Fruit fly (Drosophila melanogaster): ENCODE data around the gene CG10479.

CG10479 gene

dm6 chr3L:5975785-5976120, at the start of gene CG10479 (continued):
- no peak for TF ChIP-seq fd64A (GFP tag; optimal IDR thresholded peaks at IDR 0.05)
- TF ChIP-seq B-H2 (GFP tag; optimal IDR thresholded peaks at IDR 0.05): no peak
- no peak for TF ChIP-seq Elba2 (GFP tag; optimal IDR thresholded peaks at IDR 0.05)
- TF ChIP-seq YL-1 (GFP tag; optimal IDR thresholded peaks at IDR 0.05): no peak
- 0 out of 3 replicates have a peak, but pooled peaks have one; percentile 5 for TF ChIP-seq zfh1 (GFP tag; IDR thresholded peaks at IDR 0.05)
- TF ChIP-seq Hmr (GFP tag; optimal IDR thresholded peaks at IDR 0.05): no peak
- 0 out of 3 replicates have a peak, but pooled peaks have one; percentile 47 for TF ChIP-seq otp (GFP tag; IDR thresholded peaks at IDR 0.05)
- no peak for TF ChIP-seq CG14860 (GFP tag; IDR thresholded peaks at IDR 0.05; ENCODE audit: partially characterized antibody)
- peak; percentile 94 for TF ChIP-seq CG17385 (GFP tag; optimal IDR thresholded peaks at IDR 0.05)
- peak; percentile 11 for TF ChIP-seq vvl (GFP tag; IDR thresholded peaks at IDR 0.05)
- no peak for TF ChIP-seq CG14014 (GFP tag; IDR thresholded peaks at IDR 0.05)
- no peak for TF ChIP-seq CG12071 (GFP tag; optimal IDR thresholded peaks at IDR 0.05)
- TF ChIP-seq insv (GFP tag; optimal IDR thresholded peaks at IDR 0.05): peak in 1 of 2 experiments; percentile 10
- no peak for TF ChIP-seq CG9437 (GFP tag; optimal IDR thresholded peaks at IDR 0.05)
- no peak for TF ChIP-seq lov (optimal IDR thresholded peaks at IDR 0.05)
- peak; percentile 56; the same call in 1 of the 3 replicates for TF ChIP-seq lov (GFP tag; IDR thresholded peaks at IDR 0.05)
- TF ChIP-seq lilli (GFP tag; optimal IDR thresholded peaks at IDR 0.05): no peak
- no peak for TF ChIP-seq CG6254 (GFP tag; optimal IDR thresholded peaks at IDR 0.05)
- no peak for TF ChIP-seq lola (GFP tag; optimal IDR thresholded peaks at IDR 0.05)
- no peak for TF ChIP-seq Rx (GFP tag; IDR thresholded peaks at IDR 0.05)
- peak; percentile 18 for TF ChIP-seq CG17328 (GFP tag; IDR thresholded peaks at IDR 0.05)
- TF ChIP-seq Deaf1 (tag; optimal IDR thresholded peaks at IDR 0.05): peak; percentile 69
- no peak for TF ChIP-seq CG30431 (GFP tag; optimal IDR thresholded peaks at IDR 0.05)
- no peak for TF ChIP-seq CG34224 (GFP tag; IDR thresholded peaks at IDR 0.05; ENCODE audit: partially characterized antibody)
- no peak for TF ChIP-seq CG6689 (GFP tag; IDR thresholded peaks at IDR 0.05)
- TF ChIP-seq CG14965 (GFP tag; optimal IDR thresholded peaks at IDR 0.05; ENCODE audit: borderline replicate concordance): no peak
- no peak for TF ChIP-seq CG3163 (GFP tag; optimal IDR thresholded peaks at IDR 0.05)

- TF ChIP-seq CG16779 (GFP tag; IDR thresholded peaks at IDR 0.05) (no peak), CG1603 (tag; optimal IDR thresholded peaks at IDR 0.05) (peak; percentile 46), crol (GFP tag; IDR thresholded peaks at IDR 0.05) (no peak), Ets65A (GFP tag) (peak; percentile 64), Ptx1 (GFP tag; IDR thresholded peaks at IDR 0.05) (0 out of 2 replicates have a peak, but pooled peaks have one; percentile 8), CG14710 (tag; optimal IDR thresholded peaks at IDR 0.05) (no peak), row (GFP tag; IDR thresholded peaks at IDR 0.05) (0 out of 3 replicates have a peak, but pooled peaks have one; percentile 10), Rx (GFP tag; IDR thresholded peaks at IDR 0.05) (0 out of 2 replicates have a peak, but pooled peaks have one; percentile 19), CG18262 (tag; optimal IDR thresholded peaks at IDR 0.05) (no peak), dysf (GFP tag; IDR thresholded peaks at IDR 0.05) (0 out of 3 replicates have a peak, but pooled peaks have one; percentile 6), sens (GFP tag) (peak; percentile 43), CG9817 (tag; optimal IDR thresholded peaks at IDR 0.05) (no peak), Bteb2 (GFP tag; optimal IDR thresholded peaks at IDR 0.05) (no peak), CG17829 (tag; optimal IDR thresholded peaks at IDR 0.05) (no peak), org-1 (GFP tag; optimal IDR thresholded peaks at IDR 0.05) (no peak), gem (tag; optimal IDR thresholded peaks at IDR 0.05) (peak; percentile 28)
These were observed 46.3 kb upstream of the CG10479 start for dm6 chr3L:6022142-6022541.

Data from whole organism, embryonic.